Fruit fly (Drosophila melanogaster): Measurements from ENCODE around the gene CG17111.

Gene CG17111

DNA sequence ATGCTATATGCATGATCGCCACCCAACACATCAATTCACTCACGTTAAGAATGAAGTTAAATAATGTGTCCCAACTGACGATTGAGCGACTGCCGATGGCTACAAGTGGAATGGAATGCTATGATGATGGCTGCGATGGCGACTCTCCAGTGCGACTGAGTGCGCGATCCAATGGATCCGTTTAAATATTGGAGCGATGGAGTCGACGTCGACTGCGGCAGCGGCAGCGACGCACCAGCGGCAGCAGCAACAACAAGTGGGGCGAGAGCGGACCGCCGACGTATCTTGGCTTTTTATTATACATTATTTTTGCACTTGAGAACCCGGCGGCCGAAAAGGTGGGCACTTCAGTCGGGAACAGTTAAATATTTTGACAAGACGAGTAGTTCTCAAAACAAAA is 9.7 kb downstream of the CG17111 start:
- TF ChIP-seq CG9948 (tag; optimal IDR thresholded peaks at IDR 0.05) = no peak
- TF ChIP-seq CG34367 (tag; optimal IDR thresholded peaks at IDR 0.05) = no peak
- no peak for TF ChIP-seq CG4496 (GFP tag; IDR thresholded peaks at IDR 0.05)
- TF ChIP-seq CG15710 (tag; optimal IDR thresholded peaks at IDR 0.05) = no peak
- no peak for TF ChIP-seq CG13204 (GFP tag; optimal IDR thresholded peaks at IDR 0.05)
- no peak for TF ChIP-seq Snoo (tag; optimal IDR thresholded peaks at IDR 0.05)
- TF ChIP-seq Pif1B (GFP tag; optimal IDR thresholded peaks at IDR 0.05) = no peak
- TF ChIP-seq CG14655 (GFP tag; optimal IDR thresholded peaks at IDR 0.05) = no peak
- TF ChIP-seq CG8159 (tag; optimal IDR thresholded peaks at IDR 0.05) = no peak
- no peak for TF ChIP-seq CG32121 (GFP tag; IDR thresholded peaks at IDR 0.05)
- no peak for TF ChIP-seq EcR (GFP tag; optimal IDR thresholded peaks at IDR 0.05)
- TF ChIP-seq gl (tag; optimal IDR thresholded peaks at IDR 0.05) = no peak
- no peak for TF ChIP-seq CG8301 (tag; optimal IDR thresholded peaks at IDR 0.05)
- TF ChIP-seq D1 (tag; optimal IDR thresholded peaks at IDR 0.05) = no peak
- TF ChIP-seq rn (GFP tag; IDR thresholded peaks at IDR 0.05) = no peak

DNA sequence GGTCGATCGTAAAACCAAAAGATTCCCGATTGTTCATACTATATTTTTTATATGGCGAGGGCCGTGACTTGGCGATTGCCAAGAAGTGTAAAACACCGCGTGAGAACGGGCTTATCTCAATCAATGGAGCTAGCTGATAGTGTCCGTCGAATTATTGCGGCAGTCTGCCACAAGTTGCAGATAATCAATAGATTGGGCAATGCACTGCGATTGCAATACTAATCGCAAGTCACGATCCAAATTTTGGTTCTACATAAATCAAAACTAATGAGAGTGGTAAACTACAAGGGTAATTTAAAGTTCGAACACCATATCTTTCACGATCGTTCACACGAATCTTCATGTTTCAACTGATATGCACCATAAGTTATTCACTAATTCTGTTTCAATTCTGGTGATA is 10.3 kb downstream of the CG17111 start:
- no peak for TF ChIP-seq EcR (GFP tag; optimal IDR thresholded peaks at IDR 0.05)
- TF ChIP-seq CG34367 (tag; optimal IDR thresholded peaks at IDR 0.05) = no peak
- no peak for TF ChIP-seq gl (tag; optimal IDR thresholded peaks at IDR 0.05)
- TF ChIP-seq CG8159 (tag; optimal IDR thresholded peaks at IDR 0.05) = no peak
- TF ChIP-seq CG14655 (GFP tag; optimal IDR thresholded peaks at IDR 0.05) = no peak
- TF ChIP-seq rn (GFP tag; IDR thresholded peaks at IDR 0.05) = no peak
- no peak for TF ChIP-seq CG10348 (GFP tag; IDR thresholded peaks at IDR 0.05)
- TF ChIP-seq Pif1B (GFP tag; optimal IDR thresholded peaks at IDR 0.05) = no peak
- TF ChIP-seq CG17806 (tag; optimal IDR thresholded peaks at IDR 0.05) = no peak
- TF ChIP-seq CG13204 (GFP tag; optimal IDR thresholded peaks at IDR 0.05) = no peak
- no peak for TF ChIP-seq D1 (tag; optimal IDR thresholded peaks at IDR 0.05)
- TF ChIP-seq CG9948 (tag; optimal IDR thresholded peaks at IDR 0.05) = no peak
- TF ChIP-seq CG32121 (GFP tag; IDR thresholded peaks at IDR 0.05) = no peak

DNA sequence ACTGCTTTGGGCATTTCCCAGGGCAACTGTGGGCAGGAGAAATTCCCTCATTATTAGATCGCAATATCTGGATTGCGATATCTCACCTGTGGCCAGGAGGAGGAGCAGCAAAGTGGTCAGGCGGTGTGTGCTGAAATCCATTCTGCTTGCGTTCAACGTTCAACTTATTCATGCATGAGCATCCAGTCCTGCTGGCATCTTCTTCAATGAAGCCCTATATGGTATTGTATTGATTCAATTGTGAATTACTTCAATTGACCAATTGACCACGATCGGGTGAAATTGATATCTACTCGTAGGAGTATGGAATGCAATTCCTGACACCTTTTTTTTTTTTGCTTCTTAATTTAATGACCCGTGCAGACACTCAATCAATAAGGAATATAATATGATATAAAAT is 10.9 kb downstream of the CG17111 start:
- TF ChIP-seq Pif1A (GFP tag; optimal IDR thresholded peaks at IDR 0.05) = no peak
- no peak for TF ChIP-seq CG17806 (tag; optimal IDR thresholded peaks at IDR 0.05)

DNA sequence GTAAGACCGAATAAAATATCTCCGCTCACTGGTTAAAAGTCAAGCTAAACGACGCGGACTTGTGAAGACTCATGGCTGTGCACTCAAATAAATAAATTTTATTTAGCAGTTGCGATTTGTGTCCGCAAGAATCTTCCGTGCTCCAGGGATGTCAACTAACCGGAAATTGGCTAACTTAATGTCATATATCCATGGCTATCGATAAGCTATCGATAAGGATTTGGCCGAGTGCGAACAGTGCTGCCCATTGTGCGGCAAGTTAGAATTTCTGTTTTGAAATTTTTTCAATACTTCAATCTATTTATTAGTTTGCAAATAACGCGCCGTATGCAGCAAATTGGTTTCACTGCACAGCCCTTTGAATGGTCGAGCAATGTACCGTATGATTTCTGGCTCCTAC is 13.1 kb downstream of the CG17111 start, which contains the start of gene p53:
Gene p53 (minus strand): TSS at position 147 of the 400 bp plus-strand sequence.
- TF ChIP-seq CG34367 (tag; optimal IDR thresholded peaks at IDR 0.05) = peak; percentile 20
- TF ChIP-seq gl (tag; optimal IDR thresholded peaks at IDR 0.05) = peak; percentile 11
- no peak for TF ChIP-seq Pif1B (GFP tag; optimal IDR thresholded peaks at IDR 0.05)
- no peak for TF ChIP-seq CG10348 (GFP tag; IDR thresholded peaks at IDR 0.05)
- TF ChIP-seq Snoo (tag; optimal IDR thresholded peaks at IDR 0.05) = peak; percentile 71
- no peak for TF ChIP-seq rn (GFP tag; IDR thresholded peaks at IDR 0.05)
- peak; percentile 56 for TF ChIP-seq CG17806 (tag; optimal IDR thresholded peaks at IDR 0.05)
- peak; percentile 42 for TF ChIP-seq Ets98B (GFP tag; IDR thresholded peaks at IDR 0.05)
- 0 out of 3 replicates have a peak, but pooled peaks have one; percentile 20 for TF ChIP-seq fd96Ca (GFP tag; IDR thresholded peaks at IDR 0.05)
- TF ChIP-seq CG4496 (GFP tag; IDR thresholded peaks at IDR 0.05) = peak; percentile 83
- peak; percentile 38 for TF ChIP-seq CG15710 (tag; optimal IDR thresholded peaks at IDR 0.05)
- TF ChIP-seq CG32121 (GFP tag; IDR thresholded peaks at IDR 0.05) = peak; percentile 28; the same call in 1 of the 2 replicates
- TF ChIP-seq EcR (GFP tag; optimal IDR thresholded peaks at IDR 0.05) = no peak

DNA sequence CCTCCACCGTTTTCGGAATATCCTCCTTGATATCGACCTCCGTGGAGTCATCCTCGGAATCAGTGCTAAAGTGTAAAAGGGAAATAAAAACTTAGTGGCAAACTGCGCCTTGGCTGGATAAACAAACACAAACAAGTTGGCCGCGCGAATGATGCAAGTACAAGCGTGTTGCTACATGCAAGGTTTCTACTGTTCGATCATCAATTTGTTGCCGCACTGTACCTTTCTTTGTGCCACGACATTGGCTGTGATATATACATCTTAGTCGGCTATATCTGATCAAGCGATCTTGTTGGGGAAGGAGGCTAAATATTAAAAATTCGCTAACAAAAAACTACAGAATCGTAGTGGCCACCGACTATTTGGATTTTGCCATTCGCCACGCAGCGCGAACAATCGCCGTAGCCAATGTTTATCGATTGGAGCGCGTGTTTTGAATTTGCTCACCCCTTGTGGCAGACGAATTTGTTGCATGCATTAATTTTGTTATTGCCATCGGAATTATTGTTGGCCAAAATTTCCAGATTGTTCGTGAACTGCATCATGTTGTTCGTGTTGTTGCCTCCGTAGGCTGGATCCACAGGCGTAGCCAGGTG is 13.8 kb downstream of the CG17111 start:
- TF ChIP-seq CG10348 (GFP tag; IDR thresholded peaks at IDR 0.05) (no peak), CG8301 (tag; optimal IDR thresholded peaks at IDR 0.05) (no peak), CG4496 (GFP tag; IDR thresholded peaks at IDR 0.05) (no peak), Pif1A (GFP tag; optimal IDR thresholded peaks at IDR 0.05) (no peak), gl (tag; optimal IDR thresholded peaks at IDR 0.05) (no peak), fd96Ca (GFP tag; IDR thresholded peaks at IDR 0.05) (no peak)

DNA sequence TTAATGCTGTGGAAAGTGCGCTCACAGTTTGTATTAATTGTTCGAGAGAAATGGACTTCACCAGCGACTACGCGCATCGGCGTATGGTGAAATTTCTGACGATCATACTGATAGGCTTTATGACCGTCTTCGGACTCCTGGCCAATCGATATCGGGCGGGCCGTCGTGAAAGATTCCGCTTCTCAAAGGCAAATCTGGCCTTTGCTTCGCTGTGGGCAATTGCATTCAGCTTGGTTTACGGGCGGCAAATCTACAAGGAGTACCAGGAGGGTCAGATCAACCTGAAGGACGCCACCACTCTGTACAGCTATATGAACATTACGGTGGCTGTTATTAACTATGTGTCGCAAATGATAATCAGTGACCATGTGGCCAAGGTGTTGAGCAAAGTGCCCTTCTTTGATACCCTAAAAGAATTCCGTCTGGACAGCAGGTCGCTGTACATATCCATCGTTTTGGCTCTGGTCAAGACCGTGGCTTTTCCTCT is 15.4 kb downstream of the CG17111 start, which contains the start of gene Gr94a:
Gene Gr94a (plus strand): TSS at position 51 of the 487 bp plus-strand sequence.
- TF ChIP-seq Pif1B (GFP tag; optimal IDR thresholded peaks at IDR 0.05) (no peak), rn (GFP tag; IDR thresholded peaks at IDR 0.05) (no peak), Ets98B (GFP tag; IDR thresholded peaks at IDR 0.05) (no peak), CG9948 (tag; optimal IDR thresholded peaks at IDR 0.05) (no peak), D1 (tag; optimal IDR thresholded peaks at IDR 0.05) (no peak)

DNA sequence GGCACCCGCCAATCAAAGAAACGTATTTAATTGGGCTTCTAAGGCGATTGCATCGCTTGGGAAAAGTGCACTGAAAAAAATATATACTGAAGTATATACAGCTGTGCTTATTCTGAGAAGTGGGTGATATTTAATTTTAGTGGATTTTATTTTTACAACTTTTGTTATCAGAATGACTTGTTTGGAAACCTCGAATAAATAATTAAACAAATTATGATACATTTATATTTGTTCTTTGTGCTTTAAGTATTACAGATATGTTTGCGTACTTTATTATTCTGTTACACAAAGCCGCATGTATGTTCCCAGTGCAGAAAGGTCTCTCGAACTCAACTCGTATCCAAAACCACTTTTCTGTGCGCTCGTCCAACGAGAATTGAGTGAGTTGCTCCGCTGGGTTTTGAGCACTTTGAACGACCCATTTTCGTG is 18.4 kb downstream of the CG17111 start:
- TF ChIP-seq rn (GFP tag; IDR thresholded peaks at IDR 0.05) = peak; percentile 43; the same call in 1 of the 2 replicates
- TF ChIP-seq CG32121 (GFP tag; IDR thresholded peaks at IDR 0.05) = peak; percentile 90
- TF ChIP-seq CG12605 (GFP tag; IDR thresholded peaks at IDR 0.05) = peak; percentile 56; the same call in 1 of the 2 replicates
- peak; percentile 63 for TF ChIP-seq D1 (tag; optimal IDR thresholded peaks at IDR 0.05)
- peak; percentile 81 for TF ChIP-seq Pif1A (GFP tag; optimal IDR thresholded peaks at IDR 0.05)
- no peak for TF ChIP-seq gl (tag; optimal IDR thresholded peaks at IDR 0.05)
- TF ChIP-seq Ets98B (GFP tag; IDR thresholded peaks at IDR 0.05) = peak; percentile 72
- TF ChIP-seq CG8159 (tag; optimal IDR thresholded peaks at IDR 0.05) = peak; percentile 88
- no peak; the same call in 2 of the 3 replicates for TF ChIP-seq fd96Ca (GFP tag; IDR thresholded peaks at IDR 0.05)
- peak; percentile 81 for TF ChIP-seq CG15710 (tag; optimal IDR thresholded peaks at IDR 0.05)
- peak; percentile 93 for TF ChIP-seq CG14655 (GFP tag; optimal IDR thresholded peaks at IDR 0.05)
- no peak for TF ChIP-seq CG13204 (GFP tag; optimal IDR thresholded peaks at IDR 0.05)
- TF ChIP-seq Snoo (tag; optimal IDR thresholded peaks at IDR 0.05) = peak; percentile 85
- TF ChIP-seq EcR (GFP tag; optimal IDR thresholded peaks at IDR 0.05) = no peak
- peak; percentile 91 for TF ChIP-seq CG8301 (tag; optimal IDR thresholded peaks at IDR 0.05)
- peak; percentile 77 for TF ChIP-seq CG17806 (tag; optimal IDR thresholded peaks at IDR 0.05)
- peak; percentile 52; the same call in 1 of the 2 replicates for TF ChIP-seq CG10348 (GFP tag; IDR thresholded peaks at IDR 0.05)
- TF ChIP-seq CG4496 (GFP tag; IDR thresholded peaks at IDR 0.05) = peak; percentile 72
- TF ChIP-seq CG34367 (tag; optimal IDR thresholded peaks at IDR 0.05) = peak; percentile 73
- TF ChIP-seq CG9948 (tag; optimal IDR thresholded peaks at IDR 0.05) = peak; percentile 83
- peak; percentile 86 for TF ChIP-seq Pif1B (GFP tag; optimal IDR thresholded peaks at IDR 0.05)

Measured in whole organism, pupa.